Fruit fly (Drosophila melanogaster) whole organism, prepupa: Measurements from ENCODE around the gene CG7900.

Source experiments
- Blimp-1 ChIP-seq: fragments of 200-800 bp; sonication (Bioruptor generic); optimal IDR thresholded peaks from 3 replicates; lab custom pipeline; 2017; ENCODE audit warnings: missing biosample characterization, missing genetic modification characterization, mild to moderate bottlenecking, moderate library complexity, missing genetic modification reagents
- CG11294 ChIP-seq: fragments of 200-800 bp; sonication (Bioruptor generic); IDR thresholded peaks from 2 replicates; pipeline ENCODE4 v1.3.6; 2022; ENCODE audit warnings: missing biosample characterization, missing genetic modification characterization
- CG11762 ChIP-seq: fragments of 200-800 bp; sonication (Bioruptor generic); optimal IDR thresholded peaks from 3 replicates; lab custom pipeline; 2016; ENCODE audit warnings: missing biosample characterization, missing genetic modification characterization; ENCODE audit not compliant: insufficient read depth
- CG11902 ChIP-seq: fragments of 200-800 bp; sonication (Bioruptor generic); optimal IDR thresholded peaks from 3 replicates; lab custom pipeline; 2016; ENCODE audit warnings: missing biosample characterization, missing genetic modification characterization
- CG15336 ChIP-seq: fragments of 200-800 bp; sonication (Bioruptor generic); IDR thresholded peaks from 2 replicates; pipeline ENCODE4 v1.3.6; 2022; ENCODE audit warnings: missing biosample characterization, missing genetic modification characterization
- CG1621 ChIP-seq: fragments of 200-800 bp; sonication (Bioruptor generic); optimal IDR thresholded peaks from 3 replicates; lab custom pipeline; 2018; ENCODE audit warnings: missing biosample characterization, mild to moderate bottlenecking, missing genetic modification characterization
- CG16779 ChIP-seq: fragments of 200-800 bp; sonication (Bioruptor generic); optimal IDR thresholded peaks from 3 replicates; lab custom pipeline; 2017; ENCODE audit warnings: missing biosample characterization, mild to moderate bottlenecking, missing genetic modification characterization
- CG3032 ChIP-seq: fragments of 200-800 bp; optimal IDR thresholded peaks from 2 replicates; lab custom pipeline; 2019; ENCODE audit warnings: missing biosample characterization, mild to moderate bottlenecking, missing genetic modification characterization, moderate library complexity
- CG32006 ChIP-seq: fragments of 200-800 bp; sonication (Bioruptor generic); optimal IDR thresholded peaks from 3 replicates; lab custom pipeline; 2017; ENCODE audit warnings: missing biosample characterization, mild to moderate bottlenecking, missing genetic modification characterization
- CG34406 ChIP-seq: fragments of 200-800 bp; sonication (Bioruptor generic); optimal IDR thresholded peaks from 3 replicates; lab custom pipeline; 2016; ENCODE audit warnings: missing biosample characterization, missing genetic modification characterization
- CG3919 ChIP-seq: fragments of 200-800 bp; sonication (Bioruptor generic); optimal IDR thresholded peaks from 3 replicates; lab custom pipeline; 2016; ENCODE audit warnings: missing biosample characterization, missing genetic modification characterization
- CG6163 ChIP-seq: fragments of 200-800 bp; sonication (Bioruptor generic); IDR thresholded peaks from 3 replicates; pipeline ENCODE4 v1.3.6; 2022; ENCODE audit warnings: missing biosample characterization, missing genetic modification characterization
- CG6276 ChIP-seq: fragments of 200-800 bp; sonication (Bioruptor generic); optimal IDR thresholded peaks from 2 replicates; lab custom pipeline; 2017; ENCODE audit warnings: missing biosample characterization, mild to moderate bottlenecking, missing genetic modification characterization
- CG6808 ChIP-seq: fragments of 200-800 bp; sonication (Bioruptor generic); optimal IDR thresholded peaks from 3 replicates; lab custom pipeline; 2017; ENCODE audit warnings: missing biosample characterization, missing genetic modification characterization, mild to moderate bottlenecking, moderate library complexity, missing genetic modification reagents
- CG6854 ChIP-seq: fragments of 200-800 bp; sonication (Bioruptor generic); optimal IDR thresholded peaks from 2 replicates; lab custom pipeline; 2017; ENCODE audit warnings: missing biosample characterization, mild to moderate bottlenecking, missing genetic modification characterization
- CG8119 ChIP-seq: fragments of 200-800 bp; sonication (Bioruptor generic); IDR thresholded peaks from 3 replicates; pipeline ENCODE4 v1.3.6; 2022; ENCODE audit warnings: missing biosample characterization, missing genetic modification characterization
- CG8632 ChIP-seq: fragments of 200-800 bp; sonication (Bioruptor generic); optimal IDR thresholded peaks from 3 replicates; lab custom pipeline; 2016; ENCODE audit warnings: missing biosample characterization, missing genetic modification characterization
- CG9139 ChIP-seq: fragments of 200-800 bp; sonication (Bioruptor generic); optimal IDR thresholded peaks from 3 replicates; lab custom pipeline; 2017; ENCODE audit warnings: missing biosample characterization, mild to moderate bottlenecking, missing genetic modification characterization
- Eip75B ChIP-seq: fragments of 200-800 bp; sonication (Bioruptor generic); optimal IDR thresholded peaks from 3 replicates; lab custom pipeline; 2016; ENCODE audit warnings: missing biosample characterization, missing genetic modification characterization
- Eip78C ChIP-seq: fragments of 200-800 bp; sonication (Bioruptor generic); peaks from one replicate; lab custom pipeline; 2016; ENCODE audit warnings: missing biosample characterization, missing genetic modification characterization
- Ets21C ChIP-seq: fragments of 200-800 bp; sonication (Bioruptor generic); optimal IDR thresholded peaks from 3 replicates; lab custom pipeline; 2016; ENCODE audit warnings: missing biosample characterization, missing genetic modification characterization
- Ets96B ChIP-seq: fragments of 200-800 bp; optimal IDR thresholded peaks from 2 replicates; lab custom pipeline; 2019; ENCODE audit warnings: missing biosample characterization, mild to moderate bottlenecking, missing genetic modification characterization, moderate library complexity
- Gug ChIP-seq: fragments of 200-800 bp; sonication (Bioruptor generic); IDR thresholded peaks from 2 replicates; pipeline ENCODE4 v1.3.6; 2022; ENCODE audit warnings: missing biosample characterization, missing genetic modification characterization
- Hr39 ChIP-seq: fragments of 200-800 bp; sonication (Bioruptor generic); optimal IDR thresholded peaks from 2 replicates; lab custom pipeline; 2016; ENCODE audit warnings: missing biosample characterization, missing genetic modification characterization
- Hr4 ChIP-seq: fragments of 200-800 bp; sonication (Bioruptor generic); optimal IDR thresholded peaks from 3 replicates; lab custom pipeline; 2016; ENCODE audit warnings: missing biosample characterization, missing genetic modification characterization
- Met ChIP-seq: fragments of 200-800 bp; sonication (Bioruptor generic); optimal IDR thresholded peaks from 3 replicates; lab custom pipeline; 2016; ENCODE audit warnings: missing biosample characterization, missing genetic modification characterization
- OdsH ChIP-seq: fragments of 200-800 bp; sonication (Bioruptor generic); optimal IDR thresholded peaks from 3 replicates; lab custom pipeline; 2016; ENCODE audit warnings: missing biosample characterization, missing genetic modification characterization
- Smox ChIP-seq: fragments of 200-800 bp; sonication (Bioruptor generic); optimal IDR thresholded peaks from 3 replicates; lab custom pipeline; 2016; ENCODE audit warnings: missing biosample characterization, missing genetic modification characterization
- Sox14 ChIP-seq: fragments of 200-800 bp; sonication (Bioruptor generic); optimal IDR thresholded peaks from 3 replicates; lab custom pipeline; 2016; ENCODE audit warnings: missing biosample characterization, missing genetic modification characterization
- Sox15 ChIP-seq: fragments of 200-800 bp; sonication (Bioruptor generic); optimal IDR thresholded peaks from 3 replicates; lab custom pipeline; 2016; ENCODE audit warnings: missing biosample characterization, missing genetic modification characterization
- achi ChIP-seq: fragments of 200-800 bp; sonication (Bioruptor generic); optimal IDR thresholded peaks from 3 replicates; lab custom pipeline; 2016; ENCODE audit warnings: missing biosample characterization, missing genetic modification characterization
- acj6 ChIP-seq: fragments of 200-800 bp; sonication (Bioruptor generic); optimal IDR thresholded peaks from 3 replicates; lab custom pipeline; 2016; ENCODE audit warnings: missing biosample characterization, missing genetic modification characterization
- cyc ChIP-seq: fragments of 200-800 bp; sonication (Bioruptor generic); optimal IDR thresholded peaks from 3 replicates; lab custom pipeline; 2016; ENCODE audit warnings: missing biosample characterization, missing genetic modification characterization
- dac ChIP-seq: fragments of 200-800 bp; sonication (Bioruptor generic); optimal IDR thresholded peaks from 2 replicates; lab custom pipeline; 2017; ENCODE audit warnings: missing biosample characterization, mild to moderate bottlenecking, missing genetic modification characterization
- eg ChIP-seq: fragments of 200-800 bp; sonication (Bioruptor generic); IDR thresholded peaks from 3 replicates; pipeline ENCODE4 v1.3.6; 2022; ENCODE audit warnings: missing biosample characterization, missing genetic modification characterization
- esn ChIP-seq: fragments of 200-800 bp; sonication (Bioruptor generic); optimal IDR thresholded peaks from 2 replicates; lab custom pipeline; 2016; ENCODE audit warnings: missing biosample characterization, mild to moderate bottlenecking, missing genetic modification characterization, moderate library complexity
- fd85E ChIP-seq: fragments of 200-800 bp; sonication (Bioruptor generic); optimal IDR thresholded peaks from 3 replicates; lab custom pipeline; 2016; ENCODE audit warnings: missing biosample characterization, missing genetic modification characterization
- fkh ChIP-seq: fragments of 200-800 bp; sonication (Bioruptor generic); optimal IDR thresholded peaks from 3 replicates; lab custom pipeline; 2017; ENCODE audit warnings: missing biosample characterization, mild to moderate bottlenecking, missing genetic modification characterization, moderate library complexity
- net ChIP-seq: fragments of 200-800 bp; sonication (Bioruptor generic); optimal IDR thresholded peaks from 3 replicates; lab custom pipeline; 2016; ENCODE audit warnings: missing biosample characterization, missing genetic modification characterization
- pdm3 ChIP-seq: fragments of 200-800 bp; sonication (Bioruptor generic); optimal IDR thresholded peaks from 3 replicates; lab custom pipeline; 2016; ENCODE audit warnings: missing biosample characterization, missing genetic modification characterization
- salr ChIP-seq, 2 experiments: fragments of 200-800 bp; sonication (Bioruptor generic); optimal IDR thresholded peaks; 3 replicates each; lab custom pipeline; 2016 to 2018; ENCODE audit warnings: missing biosample characterization in 2 of 2, missing genetic modification characterization in 2 of 2, mild to moderate bottlenecking in 1 of 2
- spab ChIP-seq: fragments of 200-800 bp; sonication (Bioruptor generic); optimal IDR thresholded peaks from 2 replicates; lab custom pipeline; 2017; ENCODE audit warnings: missing biosample characterization, mild to moderate bottlenecking, missing genetic modification characterization, missing genetic modification reagents
- ss ChIP-seq, 2 experiments: fragments of 200-800 bp; sonication (Bioruptor generic); optimal IDR thresholded peaks; 2 replicates in 1 of 2; 3 replicates in 1 of 2; lab custom pipeline; 2017 to 2018; ENCODE audit warnings: mild to moderate bottlenecking in 2 of 2, missing biosample characterization in 2 of 2, missing genetic modification characterization in 2 of 2, moderate library complexity in 1 of 2
- svp ChIP-seq: fragments of 200-800 bp; sonication (Bioruptor generic); peaks from one replicate; lab custom pipeline; 2016; ENCODE audit warnings: missing biosample characterization, missing genetic modification characterization
- topi ChIP-seq: fragments of 200-800 bp; sonication (Bioruptor generic); optimal IDR thresholded peaks from 3 replicates; lab custom pipeline; 2016; ENCODE audit warnings: missing biosample characterization, missing genetic modification characterization

CG7900 gene

DNA sequence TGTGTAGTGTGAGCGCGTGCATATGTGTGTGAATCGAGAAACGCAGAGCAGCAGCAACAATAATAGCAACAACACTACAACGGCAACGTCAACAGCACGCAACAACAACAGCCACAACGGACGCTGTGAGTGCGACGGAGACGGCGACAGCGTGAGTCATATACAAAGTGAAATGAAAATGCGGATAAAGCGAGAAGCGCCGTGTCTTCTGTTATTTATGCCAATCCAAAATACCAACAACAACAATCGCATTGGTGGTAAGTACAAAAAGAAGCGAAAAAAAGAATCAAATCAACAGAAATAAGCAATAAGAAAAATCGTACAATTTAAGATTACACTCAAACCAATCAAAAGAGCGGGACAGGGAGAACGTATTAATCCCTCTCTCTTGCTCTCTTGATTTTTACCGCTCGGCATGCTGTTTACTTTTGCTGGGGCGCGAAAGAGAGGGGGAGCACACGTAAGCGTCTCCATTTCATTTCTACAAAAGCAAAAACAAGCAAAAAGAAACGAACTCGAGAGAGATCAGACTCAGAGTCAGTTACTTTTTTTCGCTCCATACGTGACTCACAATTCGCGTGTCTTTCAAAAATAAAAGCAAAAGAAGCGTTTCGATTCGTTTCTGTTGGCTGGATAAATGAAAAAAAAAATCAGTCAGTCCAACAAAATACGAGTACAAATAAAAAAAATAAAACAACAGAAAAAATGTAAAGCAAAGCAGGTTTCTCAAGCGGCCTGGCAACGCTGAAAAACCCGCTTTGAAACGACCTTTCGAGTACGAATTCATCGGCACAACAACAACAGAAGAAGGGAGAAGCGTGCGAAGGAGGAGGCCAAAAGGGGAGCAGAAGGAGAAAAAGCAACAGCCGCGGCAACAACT is 12.2 kb downstream of the CG7900 start (continued):
- TF ChIP-seq spab (peak; percentile 99), Ets96B (tag; lab: Kevin White, UChicago) (peak; percentile 97), CG11902 (GFP tag; lab: Kevin White, UChicago) (no peak), CG16779 (tag; lab: Kevin White, UChicago) (peak; percentile 99), Hr4 (GFP tag; lab: Kevin White, UChicago) (peak; percentile 46), cyc (GFP tag; lab: Kevin White, UChicago) (peak; percentile 76), CG32006 (peak; percentile 51), svp (GFP tag; lab: Kevin White, UChicago) (peak; percentile 96), Blimp-1 (peak; percentile 83), topi (GFP tag; lab: Kevin White, UChicago) (peak; percentile 91), CG8119 (GFP tag; lab: Robert Waterston, UW) (no peak), net (peak; percentile 99), salr (GFP tag; optimal IDR thresholded peaks at IDR 0.05; lab: Kevin White, UChicago) (peak; percentile 96 to 98), Eip78C (GFP tag; lab: Kevin White, UChicago) (peak; percentile 98), CG1621 (peak; percentile 98), fd85E (peak; percentile 87), pdm3 (peak; percentile 94), CG6276 (peak; percentile 98), CG11762 (peak; percentile 85)

dm6 chr3R:8106909-8107841 is 13.3 kb downstream of the CG7900 start:
- TF ChIP-seq Eip78C (GFP tag; lab: Kevin White, UChicago) (no peak), Blimp-1 (no peak), CG11294 (GFP tag; lab: Robert Waterston, UW) (no peak), fd85E (no peak), Sox15 (GFP tag; lab: Kevin White, UChicago) (peak; percentile 83), CG11762 (peak; percentile 7), CG9139 (no peak), Hr39 (no peak), Smox (GFP tag; lab: Kevin White, UChicago) (no peak), eg (GFP tag; lab: Robert Waterston, UW) (peak; percentile 56; the same call in 1 of the 3 replicates), Eip75B (no peak), dac (GFP tag; lab: Kevin White, UChicago) (peak; percentile 70), Sox14 (GFP tag; lab: Kevin White, UChicago) (no peak), ss (GFP tag; optimal IDR thresholded peaks at IDR 0.05; lab: Kevin White, UChicago) (peak; percentile 31 to 46), topi (GFP tag; lab: Kevin White, UChicago) (no peak), CG8632 (GFP tag; lab: Kevin White, UChicago) (no peak), Met (GFP tag; lab: Kevin White, UChicago) (no peak), CG6808 (GFP tag; lab: Kevin White, UChicago) (no peak), Ets21C (GFP tag; lab: Kevin White, UChicago) (no peak), CG1621 (no peak), pdm3 (peak; percentile 38), fkh (GFP tag; lab: Kevin White, UChicago) (no peak), CG3919 (GFP tag; lab: Kevin White, UChicago) (peak; percentile 69), esn (GFP tag; lab: Kevin White, UChicago) (no peak), CG34406 (GFP tag; lab: Kevin White, UChicago) (no peak), CG3032 (tag; lab: Kevin White, UChicago) (peak; percentile 47), CG6163 (GFP tag; lab: Robert Waterston, UW) (no peak; the same call in 2 of the 3 replicates), CG15336 (GFP tag; lab: Robert Waterston, UW) (no peak; the same call in 1 of the 2 replicates), Ets96B (tag; lab: Kevin White, UChicago) (peak; percentile 8), achi (GFP tag; lab: Kevin White, UChicago) (peak; percentile 60), salr (GFP tag; optimal IDR thresholded peaks at IDR 0.05; lab: Kevin White, UChicago) (peak in 1 of 2 experiments; percentile 21), OdsH (GFP tag; lab: Kevin White, UChicago) (peak; percentile 60), CG6854 (GFP tag; lab: Kevin White, UChicago) (no peak), CG11902 (GFP tag; lab: Kevin White, UChicago) (peak; percentile 63), CG32006 (peak; percentile 89), Gug (GFP tag; lab: Robert Waterston, UW) (no peak), net (peak; percentile 0), acj6 (GFP tag; lab: Kevin White, UChicago) (peak; percentile 49)
